Fruit fly (Drosophila melanogaster) whole organism, embryonic: ENCODE results near the gene DCTN6-p27.
A peak's percentile ranks its signal among the peaks of the same experiment; 100 is the strongest.

Source experiments
- Adf1 ChIP-seq: fragments of 200-800 bp; sonication (Bioruptor generic); IDR thresholded peaks from 2 replicates; pipeline ENCODE4 v1.3.6; 2022; ENCODE audit warnings: missing biosample characterization, missing genetic modification characterization
- Atf6 ChIP-seq: fragments of 200-800 bp; sonication (Bioruptor generic); IDR thresholded peaks from 2 replicates; pipeline ENCODE4 v1.3.6; 2022; ENCODE audit warnings: missing biosample characterization, missing genetic modification characterization
- B-H2 ChIP-seq: fragments of 200-800 bp; sonication (Bioruptor generic); optimal IDR thresholded peaks from 2 replicates; lab custom pipeline; 2018; ENCODE audit warnings: missing biosample characterization, mild to moderate bottlenecking, missing genetic modification characterization
- Bgb ChIP-seq: fragments of 200-800 bp; sonication (Bioruptor generic); IDR thresholded peaks from 2 replicates; pipeline ENCODE4 v1.3.6; 2022; ENCODE audit warnings: missing biosample characterization, missing genetic modification characterization; ENCODE audit not compliant: partially characterized antibody
- CG1024 ChIP-seq: fragments of 200-800 bp; sonication (Bioruptor generic); IDR thresholded peaks from 2 replicates; pipeline ENCODE4 v1.3.6; 2022; ENCODE audit warnings: missing biosample characterization, missing genetic modification characterization
- CG11456 ChIP-seq: fragments of 200-800 bp; sonication (Bioruptor generic); IDR thresholded peaks from 3 replicates; pipeline ENCODE4 v1.3.6; 2022; ENCODE audit warnings: missing biosample characterization, missing genetic modification characterization
- CG11560 ChIP-seq: fragments of 200-800 bp; sonication (Bioruptor generic); IDR thresholded peaks from 3 replicates; pipeline ENCODE4 v1.3.6; 2022; ENCODE audit warnings: missing biosample characterization, missing genetic modification characterization
- CG12769 ChIP-seq: fragments of 200-800 bp; sonication (Bioruptor generic); optimal IDR thresholded peaks from 2 replicates; lab custom pipeline; 2019; ENCODE audit warnings: missing biosample characterization, mild to moderate bottlenecking, missing genetic modification characterization, moderate library complexity
- CG13894 ChIP-seq: fragments of 200-800 bp; sonication (Bioruptor generic); optimal IDR thresholded peaks from 3 replicates; lab custom pipeline; 2018; ENCODE audit warnings: missing biosample characterization, mild to moderate bottlenecking, missing genetic modification characterization, moderate library complexity
- CG17912 ChIP-seq: fragments of 200-800 bp; sonication (Bioruptor generic); optimal IDR thresholded peaks from 2 replicates; lab custom pipeline; 2018; ENCODE audit warnings: missing biosample characterization, mild to moderate bottlenecking, missing genetic modification characterization
- CG2116 ChIP-seq: fragments of 200-800 bp; sonication (Bioruptor generic); optimal IDR thresholded peaks from 3 replicates; lab custom pipeline; 2018; ENCODE audit warnings: missing biosample characterization, mild to moderate bottlenecking, missing genetic modification characterization
- CG2199 ChIP-seq: fragments of 200-800 bp; sonication (Bioruptor generic); IDR thresholded peaks from 3 replicates; pipeline ENCODE4 v1.3.6; 2022; ENCODE audit warnings: missing biosample characterization, missing genetic modification characterization
- CG32532 ChIP-seq: fragments of 200-800 bp; sonication (Bioruptor generic); IDR thresholded peaks from 2 replicates; pipeline ENCODE4 v1.3.6; 2022; ENCODE audit warnings: missing biosample characterization, missing genetic modification characterization
- CG4360 ChIP-seq: fragments of 200-800 bp; sonication (Bioruptor generic); IDR thresholded peaks from 2 replicates; pipeline ENCODE4 v1.3.6; 2022; ENCODE audit warnings: missing biosample characterization, missing genetic modification characterization
- CG6175 ChIP-seq: fragments of 200-800 bp; sonication (Bioruptor generic); IDR thresholded peaks from 3 replicates; pipeline ENCODE4 v1.3.6; 2022; ENCODE audit warnings: missing biosample characterization, missing genetic modification characterization
- CG6791 ChIP-seq: fragments of 200-800 bp; sonication (Bioruptor generic); IDR thresholded peaks from 3 replicates; pipeline ENCODE4 v1.3.6; 2022; ENCODE audit warnings: missing biosample characterization, missing genetic modification characterization; ENCODE audit not compliant: partially characterized antibody
- CG6854 ChIP-seq: fragments of 200-800 bp; sonication (Bioruptor generic); optimal IDR thresholded peaks from 3 replicates; lab custom pipeline; 2017; ENCODE audit warnings: missing biosample characterization, mild to moderate bottlenecking, missing genetic modification characterization
- CG8281 ChIP-seq: fragments of 200-800 bp; sonication (Bioruptor generic); optimal IDR thresholded peaks from 2 replicates; lab custom pipeline; 2018; ENCODE audit warnings: missing biosample characterization, mild to moderate bottlenecking, missing genetic modification characterization, moderate library complexity
- CG8765 ChIP-seq: fragments of 200-800 bp; sonication (Bioruptor generic); IDR thresholded peaks from 2 replicates; pipeline ENCODE4 v1.3.6; 2022; ENCODE audit warnings: missing biosample characterization, missing genetic modification characterization
- D19A ChIP-seq: fragments of 200-800 bp; optimal IDR thresholded peaks from 3 replicates; lab custom pipeline; 2019; ENCODE audit warnings: missing biosample characterization, mild to moderate bottlenecking, missing genetic modification characterization, moderate library complexity
- HLHmδ ChIP-seq: fragments of 200-800 bp; sonication (Bioruptor generic); optimal IDR thresholded peaks from 2 replicates; lab custom pipeline; 2018; ENCODE audit warnings: missing biosample characterization, mild to moderate bottlenecking, missing genetic modification characterization, moderate library complexity
- HmgZ ChIP-seq: fragments of 200-800 bp; sonication (Bioruptor generic); optimal IDR thresholded peaks from 2 replicates; lab custom pipeline; 2018; ENCODE audit warnings: missing biosample characterization, mild to moderate bottlenecking, missing genetic modification characterization
- Hr78 ChIP-seq, 2 experiments: fragments of 200-800 bp in 1 of 2; fragments of >200 bp in 1 of 2; sonication (Bioruptor generic) in 1 of 2; optimal IDR thresholded peaks; 2 replicates each; lab custom pipeline; 2017 to 2019; ENCODE audit warnings: missing biosample characterization in 2 of 2, missing genetic modification characterization in 2 of 2, mild to moderate bottlenecking in 1 of 2, moderate library complexity in 1 of 2
- MBD-R2 ChIP-seq: fragments of 200-800 bp; sonication (Bioruptor generic); IDR thresholded peaks from 2 replicates; pipeline ENCODE4 v1.3.6; 2022; ENCODE audit warnings: missing biosample characterization, missing genetic modification characterization
- Max ChIP-seq: fragments of 200-800 bp; sonication (Bioruptor generic); optimal IDR thresholded peaks from 2 replicates; lab custom pipeline; 2016; ENCODE audit warnings: missing biosample characterization, mild to moderate bottlenecking, missing genetic modification characterization
- Med ChIP-seq: fragments of 200-800 bp; sonication (Bioruptor generic); peaks from one replicate; lab custom pipeline; 2016; ENCODE audit warnings: missing biosample characterization, missing genetic modification characterization, mild to moderate bottlenecking, inconsistent platforms, moderate library complexity
- Six4 ChIP-seq: fragments of 200-800 bp; sonication (Bioruptor generic); optimal IDR thresholded peaks from 2 replicates; lab custom pipeline; 2016; ENCODE audit warnings: missing biosample characterization, missing genetic modification characterization
- amos ChIP-seq: fragments of 200-800 bp; sonication (Bioruptor generic); IDR thresholded peaks from 2 replicates; pipeline ENCODE4 v1.3.6; 2022; ENCODE audit warnings: missing biosample characterization, missing genetic modification characterization; ENCODE audit not compliant: partially characterized antibody
- cg ChIP-seq: fragments of 200-800 bp; sonication (Bioruptor generic); optimal IDR thresholded peaks from 3 replicates; lab custom pipeline; 2019; ENCODE audit warnings: missing biosample characterization, mild to moderate bottlenecking, missing genetic modification characterization, moderate library complexity
- chif ChIP-seq, 2 experiments: fragments of 200-800 bp; sonication (Bioruptor generic); optimal IDR thresholded peaks; 3 replicates each; lab custom pipeline; 2016; ENCODE audit warnings: missing biosample characterization in 2 of 2, missing genetic modification characterization in 2 of 2
- chinmo ChIP-seq: fragments of 200-800 bp; sonication (Bioruptor generic); IDR thresholded peaks from 4 replicates; pipeline ENCODE4 v1.3.6; 2022; ENCODE audit warnings: missing biosample characterization, missing genetic modification characterization; ENCODE audit not compliant: partially characterized antibody
- ci ChIP-seq: fragments of 200-800 bp; sonication (Bioruptor generic); IDR thresholded peaks from 3 replicates; pipeline ENCODE4 v1.3.6; 2022; ENCODE audit warnings: missing biosample characterization, missing genetic modification characterization
- crc ChIP-seq: fragments of 200-800 bp; sonication (Bioruptor generic); optimal IDR thresholded peaks from 2 replicates; lab custom pipeline; 2016; ENCODE audit warnings: missing biosample characterization, missing genetic modification characterization
- crol ChIP-seq: fragments of 200-800 bp; sonication (Bioruptor generic); IDR thresholded peaks from 2 replicates; pipeline ENCODE4 v1.3.6; 2022; ENCODE audit warnings: missing biosample characterization, missing genetic modification characterization
- dan ChIP-seq: fragments of 200-800 bp; sonication (Bioruptor generic); IDR thresholded peaks from 2 replicates; pipeline ENCODE4 v1.3.6; 2022; ENCODE audit warnings: missing biosample characterization, missing genetic modification characterization
- dmrt99B ChIP-seq: fragments of 200-800 bp; sonication (Bioruptor generic); optimal IDR thresholded peaks from 2 replicates; lab custom pipeline; 2018; ENCODE audit warnings: missing biosample characterization, mild to moderate bottlenecking, missing genetic modification characterization, moderate library complexity
- ftz-f1 ChIP-seq: fragments of 200-800 bp; sonication (Bioruptor generic); optimal IDR thresholded peaks from 2 replicates; lab custom pipeline; 2016; ENCODE audit warnings: missing biosample characterization, missing genetic modification characterization
- grn ChIP-seq: fragments of 200-800 bp; sonication (Bioruptor generic); optimal IDR thresholded peaks from 3 replicates; lab custom pipeline; 2017; ENCODE audit warnings: missing biosample characterization, missing genetic modification characterization
- kay ChIP-seq: fragments of 200-800 bp; sonication (Bioruptor generic); optimal IDR thresholded peaks from 2 replicates; lab custom pipeline; 2016; ENCODE audit warnings: missing biosample characterization, missing genetic modification characterization
- kni ChIP-seq: fragments of 200-800 bp; sonication (Bioruptor generic); optimal IDR thresholded peaks from 3 replicates; lab custom pipeline; 2017; ENCODE audit warnings: mild to moderate bottlenecking, missing biosample characterization, missing genetic modification reagents, missing genetic modification characterization
- mld ChIP-seq: fragments of 200-800 bp; sonication (Bioruptor generic); IDR thresholded peaks from 3 replicates; pipeline ENCODE4 v1.3.6; 2022; ENCODE audit warnings: missing biosample characterization, missing genetic modification characterization; ENCODE audit not compliant: partially characterized antibody
- nom ChIP-seq: fragments of 200-800 bp; sonication (Bioruptor generic); optimal IDR thresholded peaks from 2 replicates; lab custom pipeline; 2017; ENCODE audit warnings: missing biosample characterization, missing genetic modification characterization, mild to moderate bottlenecking, moderate library complexity, missing genetic modification reagents
- pfk ChIP-seq: fragments of 200-800 bp; sonication (Bioruptor generic); optimal IDR thresholded peaks from 2 replicates; lab custom pipeline; 2018; ENCODE audit warnings: missing biosample characterization, mild to moderate bottlenecking, missing genetic modification characterization, moderate library complexity
- rib ChIP-seq: fragments of 200-800 bp; sonication (Bioruptor generic); IDR thresholded peaks from 2 replicates; pipeline ENCODE4 v1.3.6; 2022; ENCODE audit warnings: missing biosample characterization, missing genetic modification characterization
- sd ChIP-seq: fragments of 200-800 bp; sonication (Bioruptor generic); optimal IDR thresholded peaks from 3 replicates; lab custom pipeline; 2018; ENCODE audit warnings: missing biosample characterization, mild to moderate bottlenecking, missing genetic modification characterization, moderate library complexity
- tna ChIP-seq: fragments of 200-800 bp; sonication (Bioruptor generic); IDR thresholded peaks from 2 replicates; pipeline ENCODE4 v1.3.6; 2022; ENCODE audit warnings: missing biosample characterization, missing genetic modification characterization; ENCODE audit not compliant: partially characterized antibody
- tup ChIP-seq: fragments of 200-800 bp; sonication (Bioruptor generic); optimal IDR thresholded peaks from 2 replicates; lab custom pipeline; 2016; ENCODE audit warnings: missing biosample characterization, mild to moderate bottlenecking, missing genetic modification characterization, moderate library complexity
- zfh1 ChIP-seq: fragments of 200-800 bp; sonication (Bioruptor generic); IDR thresholded peaks from 3 replicates; pipeline ENCODE4 v1.3.6; 2022; ENCODE audit warnings: missing biosample characterization, missing genetic modification characterization
- zfh2 ChIP-seq: fragments of 200-800 bp; sonication (Bioruptor generic); optimal IDR thresholded peaks from 2 replicates; lab custom pipeline; 2016; ENCODE audit warnings: missing biosample characterization, missing genetic modification characterization

The DCTN6-p27 gene

dm6 chr2L:19156737-19157287 is 24.7 kb downstream of the DCTN6-p27 start:
- TF ChIP-seq dan (GFP tag; lab: Robert Waterston, UW) (no peak), nom (GFP tag; lab: Kevin White, UChicago) (peak; percentile 41), CG6175 (GFP tag; lab: Robert Waterston, UW) (peak; percentile 47; the same call in 1 of the 3 replicates), HLHmδ (peak; percentile 11), kni (GFP tag; lab: Kevin White, UChicago) (peak; percentile 90), chinmo (GFP tag; lab: Robert Waterston, UW) (peak; percentile 94; the same call in 3 of the 4 replicates), CG6791 (GFP tag; lab: Robert Waterston, UW) (peak; percentile 44; the same call in 1 of the 3 replicates), CG2199 (peak; percentile 70; the same call in 1 of the 3 replicates), CG11560 (no peak), Six4 (GFP tag; lab: Kevin White, UChicago) (no peak), ftz-f1 (peak; percentile 24), HmgZ (tag; lab: Kevin White, UChicago) (no peak), pfk (GFP tag; lab: Kevin White, UChicago) (peak; percentile 81), CG12769 (tag; lab: Kevin White, UChicago) (peak; percentile 46), CG2116 (GFP tag; lab: Kevin White, UChicago) (no peak), Hr78 (GFP tag; optimal IDR thresholded peaks at IDR 0.05; lab: Kevin White, UChicago) (no peak), tna (GFP tag; lab: Robert Waterston, UW) (0 out of 2 replicates have a peak, but pooled peaks have one; percentile 32), Bgb (no peak), sd (tag; lab: Kevin White, UChicago) (peak; percentile 52), CG6854 (no peak), CG17912 (GFP tag; lab: Kevin White, UChicago) (no peak), grn (GFP tag; lab: Kevin White, UChicago) (peak; percentile 13), Adf1 (peak; percentile 78), Med (GFP tag; lab: Kevin White, UChicago) (peak; percentile 76), tup (GFP tag; lab: Kevin White, UChicago) (no peak), kay (GFP tag; lab: Kevin White, UChicago) (no peak), CG8281 (peak; percentile 4), CG32532 (GFP tag; lab: Robert Waterston, UW) (peak; percentile 28; the same call in 1 of the 2 replicates), crc (GFP tag; lab: Kevin White, UChicago) (no peak), cg (GFP tag; lab: Kevin White, UChicago) (peak; percentile 82), Max (GFP tag; lab: Kevin White, UChicago) (no peak), chif (GFP tag; optimal IDR thresholded peaks at IDR 0.05; lab: Kevin White, UChicago) (no peak), CG13894 (peak; percentile 68), mld (GFP tag; lab: Robert Waterston, UW) (0 out of 3 replicates have a peak, but pooled peaks have one; percentile 39), D19A (tag; lab: Kevin White, UChicago) (peak; percentile 38), dmrt99B (tag; lab: Kevin White, UChicago) (no peak), CG4360 (GFP tag; lab: Robert Waterston, UW) (0 out of 2 replicates have a peak, but pooled peaks have one; percentile 29), zfh2 (GFP tag; lab: Kevin White, UChicago) (no peak), MBD-R2 (GFP tag; lab: Robert Waterston, UW) (0 out of 2 replicates have a peak, but pooled peaks have one; percentile 8), CG11456 (GFP tag; lab: Robert Waterston, UW) (no peak), crol (peak; percentile 66), rib (GFP tag; lab: Robert Waterston, UW) (peak; percentile 28; the same call in 1 of the 2 replicates), zfh1 (GFP tag; lab: Robert Waterston, UW) (no peak), ci (GFP tag; lab: Robert Waterston, UW) (0 out of 3 replicates have a peak, but pooled peaks have one; percentile 9), amos (GFP tag; lab: Robert Waterston, UW) (no peak), B-H2 (GFP tag; lab: Kevin White, UChicago) (no peak), Atf6 (0 out of 2 replicates have a peak, but pooled peaks have one; percentile 12), CG1024 (no peak), CG8765 (no peak)
